Worm (Caenorhabditis elegans) whole organism, midembryonic: ENCODE results near the gene pph-4.2.
"Not testable (repeated sequence)": the region's sequence is repeated elsewhere in the genome, so short reads cannot be mapped to it uniquely, and the experiment has no call there.

Source experiments
- T22C8.4 ChIP-seq: fragments of 200-800 bp; sonication (Bioruptor generic); IDR thresholded peaks from 2 replicates; pipeline ENCODE4 v1.3.6; 2022; ENCODE audit warnings: missing genetic modification characterization, missing compliant biosample characterization
- cog-1 ChIP-seq: sonication (generic microtip); optimal IDR thresholded peaks from 2 replicates; lab custom pipeline; 2016; ENCODE audit warnings: missing genetic modification characterization, missing compliant biosample characterization
- flt-1 ChIP-seq: fragments of 200-800 bp; sonication (Bioruptor generic); IDR thresholded peaks from 2 replicates; pipeline ENCODE4 v1.3.6; 2022; ENCODE audit warnings: missing genetic modification characterization, missing compliant biosample characterization
- klf-2 ChIP-seq: fragments of 200-800 bp; sonication (Bioruptor generic); conservative IDR thresholded peaks from 2 replicates; pipeline ENCODE4 v1.3.6; 2022; ENCODE audit warnings: missing genetic modification reagents, missing genetic modification characterization, missing compliant biosample characterization
- med-1 ChIP-seq: sonication (generic microtip); optimal IDR thresholded peaks from 2 replicates; lab custom pipeline; 2017; ENCODE audit warnings: missing genetic modification characterization, mild to moderate bottlenecking, missing compliant biosample characterization, antibody characterized with exemption, missing genetic modification reagents; ENCODE audit not compliant: insufficient read depth
- ref-1 ChIP-seq: fragments of 200-800 bp; sonication (Bioruptor generic); conservative IDR thresholded peaks from 2 replicates; pipeline ENCODE4 v1.3.6; 2022; ENCODE audit warnings: missing genetic modification reagents, missing genetic modification characterization, missing compliant biosample characterization
- tab-1 ChIP-seq: fragments of 200-800 bp; sonication (Bioruptor generic); IDR thresholded peaks from 2 replicates; pipeline ENCODE4 v1.3.6; 2022; ENCODE audit warnings: missing genetic modification characterization, missing compliant biosample characterization
- ztf-23 ChIP-seq: fragments of 200-800 bp; sonication (Bioruptor generic); IDR thresholded peaks from 2 replicates; pipeline ENCODE4 v1.3.6; 2022; ENCODE audit warnings: missing genetic modification reagents, missing genetic modification characterization, missing compliant biosample characterization
- ztf-29 ChIP-seq: fragments of 200-800 bp; sonication (Bioruptor generic); IDR thresholded peaks from 2 replicates; pipeline ENCODE4 v1.3.6; 2022; ENCODE audit warnings: missing genetic modification reagents, missing genetic modification characterization, missing compliant biosample characterization

Gene pph-4.2

DNA sequence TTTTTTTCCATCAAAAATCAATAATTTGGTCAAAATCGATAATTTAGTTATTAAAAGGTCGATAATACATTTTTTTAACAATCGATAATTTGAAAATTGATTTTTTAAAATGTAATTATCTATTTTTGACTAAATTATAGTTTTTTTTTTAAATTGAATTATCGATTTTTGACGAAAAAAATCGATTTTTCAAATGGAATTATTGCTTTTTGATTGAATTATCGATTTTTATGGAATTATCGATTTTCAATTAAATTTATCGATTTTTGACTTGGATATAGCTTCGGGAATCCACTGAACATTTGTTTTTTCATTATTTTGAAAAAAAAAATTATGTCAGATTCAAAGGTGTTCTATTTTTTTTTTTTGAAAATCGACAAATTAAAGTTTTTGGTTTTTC is 33.3 kb upstream of the pph-4.2 start:
- TF ChIP-seq T22C8.4 (GFP tag; lab: Robert Waterston, UW) (peak; percentile 70), med-1 (no peak), cog-1 (tag; lab: Kevin White, UChicago) (no peak)

ce11 chrIII:12399709-12400108 is 22.7 kb upstream of the pph-4.2 start:
- peak; percentile 86 for TF ChIP-seq flt-1 (GFP tag; lab: Robert Waterston, UW)
- TF ChIP-seq cog-1 (tag; lab: Kevin White, UChicago) = no peak
- TF ChIP-seq T22C8.4 (GFP tag; lab: Robert Waterston, UW) = peak; percentile 29; the same call in 1 of the 2 replicates
- TF ChIP-seq ref-1 (GFP tag; lab: Robert Waterston, UW) = 0 out of 2 replicates have a peak, but pooled peaks have one; percentile 50
- peak; percentile 84 for TF ChIP-seq tab-1 (GFP tag; lab: Robert Waterston, UW)
- peak; percentile 47; the same call in 1 of the 2 replicates for TF ChIP-seq ztf-23 (GFP tag; lab: Robert Waterston, UW)
- TF ChIP-seq ztf-29 (GFP tag; lab: Robert Waterston, UW) = peak; percentile 62
- TF ChIP-seq klf-2 (GFP tag; lab: Robert Waterston, UW) = peak; percentile 46; the same call in 1 of the 2 replicates
- no peak for TF ChIP-seq med-1

- no peak for TF ChIP-seq flt-1 (GFP tag; lab: Robert Waterston, UW)
- no peak for TF ChIP-seq med-1
- no peak for TF ChIP-seq ztf-29 (GFP tag; lab: Robert Waterston, UW)
- TF ChIP-seq ztf-23 (GFP tag; lab: Robert Waterston, UW) = no peak
- no peak for TF ChIP-seq T22C8.4 (GFP tag; lab: Robert Waterston, UW)
- no peak for TF ChIP-seq tab-1 (GFP tag; lab: Robert Waterston, UW)
- no peak for TF ChIP-seq klf-2 (GFP tag; lab: Robert Waterston, UW)
- TF ChIP-seq cog-1 (tag; lab: Kevin White, UChicago) = no peak
Measured at ce11 chrIII:12398468-12398867, 21.4 kb upstream of the pph-4.2 start.

DNA sequence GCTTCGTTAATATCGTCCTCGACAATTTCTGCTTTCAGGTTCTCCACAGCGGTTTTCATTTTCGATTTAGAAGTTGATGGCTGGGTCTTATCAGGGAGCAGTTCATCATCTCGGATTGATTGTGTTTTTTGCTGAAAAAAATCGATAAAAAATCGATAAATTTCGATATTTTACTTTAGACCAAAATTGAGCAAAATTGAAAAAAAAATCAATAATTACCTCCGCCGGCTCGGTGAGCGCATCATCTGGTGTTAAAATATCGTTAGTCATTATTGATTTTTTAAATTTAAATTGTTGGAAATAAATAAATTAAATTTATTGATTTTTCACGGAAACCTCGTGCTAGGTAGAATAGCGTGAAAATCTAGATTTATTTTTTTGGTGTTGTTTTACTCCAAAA is 18.0 kb upstream of the pph-4.2 start, which contains the start of gene Y49E10.10:
Gene Y49E10.10, plus strand, starts transcription at position 381 of the 400 bp plus-strand sequence.
- TF ChIP-seq T22C8.4 (GFP tag; lab: Robert Waterston, UW) (peak; percentile 84), ztf-29 (GFP tag; lab: Robert Waterston, UW) (no peak), med-1 (no peak)

DNA sequence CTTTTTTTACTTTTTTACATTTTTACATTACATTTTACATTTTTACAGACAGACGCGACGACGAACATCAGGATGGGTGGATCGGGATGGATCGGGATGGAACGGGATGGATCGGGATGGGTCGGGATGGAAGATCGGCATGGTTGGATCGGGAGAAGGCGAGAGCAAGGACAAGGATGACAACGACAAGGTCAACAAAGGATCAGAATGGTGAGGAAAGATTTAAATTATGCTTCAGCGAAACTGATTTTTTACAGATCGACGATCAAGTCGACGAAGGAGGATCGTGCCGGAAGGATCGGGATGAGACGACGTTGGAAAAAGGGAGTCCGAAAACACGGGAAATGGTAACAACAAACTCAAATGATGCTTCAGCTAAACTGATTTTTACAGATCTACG is 11.1 kb upstream of the pph-4.2 start:
- no peak for TF ChIP-seq cog-1 (tag; lab: Kevin White, UChicago)
- no peak for TF ChIP-seq ztf-23 (GFP tag; lab: Robert Waterston, UW)
- no peak for TF ChIP-seq flt-1 (GFP tag; lab: Robert Waterston, UW)
- TF ChIP-seq klf-2 (GFP tag; lab: Robert Waterston, UW) = no peak
- TF ChIP-seq T22C8.4 (GFP tag; lab: Robert Waterston, UW) = no peak
- no peak for TF ChIP-seq ref-1 (GFP tag; lab: Robert Waterston, UW)
- no peak for TF ChIP-seq med-1
- TF ChIP-seq ztf-29 (GFP tag; lab: Robert Waterston, UW) = no peak
- TF ChIP-seq tab-1 (GFP tag; lab: Robert Waterston, UW) = no peak

- TF ChIP-seq flt-1, ztf-23, ref-1 (GFP tag; lab: Robert Waterston, UW): not testable (repeated sequence)
Measured at ce11 chrIII:12386597-12386996, 9.5 kb upstream of the pph-4.2 start, which contains the start of gene Y49E10.30. Y49E10.30 (plus strand) TSS chrIII:12386897.

- TF ChIP-seq ztf-23 (GFP tag; lab: Robert Waterston, UW); cog-1 (tag; lab: Kevin White, UChicago); tab-1 (GFP tag; lab: Robert Waterston, UW): not testable (repeated sequence)
Measured at ce11 chrIII:12383709-12384108, 6.7 kb upstream of the pph-4.2 start, which contains the start of gene Y49E10.4. Y49E10.4 (minus strand) TSS chrIII:12383809.

DNA sequence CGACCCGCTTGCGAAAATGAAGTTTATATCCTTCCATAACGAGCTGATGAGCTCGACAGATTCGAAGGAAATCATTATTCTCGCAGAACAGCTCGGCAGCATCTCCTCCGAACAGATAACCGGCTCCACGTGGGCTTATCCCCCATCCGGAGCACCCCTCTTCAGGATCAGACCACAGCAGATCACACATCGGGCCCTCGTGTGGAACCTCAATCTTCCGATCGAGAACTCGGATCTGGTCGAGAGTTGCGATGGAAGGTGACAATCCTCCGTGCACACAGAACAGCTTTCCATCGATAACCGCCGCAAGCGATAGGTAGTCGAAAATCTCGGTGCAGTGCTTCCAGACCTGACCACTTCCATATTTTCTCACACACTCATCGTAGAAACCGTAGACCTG is 1.4 kb downstream of the pph-4.2 start:
- TF ChIP-seq T22C8.4 (GFP tag; lab: Robert Waterston, UW) (no peak), ztf-23 (GFP tag; lab: Robert Waterston, UW) (no peak), flt-1 (GFP tag; lab: Robert Waterston, UW) (no peak), med-1 (no peak), tab-1 (GFP tag; lab: Robert Waterston, UW) (no peak), klf-2 (GFP tag; lab: Robert Waterston, UW) (no peak), cog-1 (tag; lab: Kevin White, UChicago) (no peak), ztf-29 (GFP tag; lab: Robert Waterston, UW) (no peak), ref-1 (GFP tag; lab: Robert Waterston, UW) (no peak)

DNA sequence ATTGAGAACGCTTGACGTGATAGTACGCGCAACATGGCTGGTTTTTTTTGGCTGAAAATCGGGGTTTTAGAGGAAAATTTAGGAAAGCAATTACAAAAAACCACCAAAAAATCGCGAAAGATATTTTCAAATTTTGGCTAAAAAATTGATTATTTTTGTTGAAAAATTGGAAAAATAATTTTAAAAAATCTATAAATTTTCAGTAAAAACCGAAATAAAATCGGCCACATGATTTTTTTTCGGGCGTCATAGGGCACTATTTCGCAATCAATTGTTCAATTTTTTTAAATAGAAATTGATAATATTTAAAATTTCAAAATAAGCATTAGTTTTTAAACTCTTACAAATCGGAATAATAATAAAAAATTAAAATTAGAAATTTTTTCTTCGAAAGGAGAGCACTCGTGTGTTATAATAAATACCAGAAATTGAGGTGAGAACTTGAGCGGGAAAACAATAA is 3.2 kb downstream of the pph-4.2 start, which contains the start of gene glrx-5:
Gene glrx-5, minus strand, starts transcription at position 51 of the 460 bp plus-strand sequence.
- TF ChIP-seq ztf-29 (GFP tag; lab: Robert Waterston, UW) = no peak
- no peak for TF ChIP-seq cog-1 (tag; lab: Kevin White, UChicago)
- TF ChIP-seq flt-1 (GFP tag; lab: Robert Waterston, UW) = no peak
- TF ChIP-seq tab-1 (GFP tag; lab: Robert Waterston, UW) = no peak
- no peak for TF ChIP-seq ztf-23 (GFP tag; lab: Robert Waterston, UW)
- TF ChIP-seq med-1 = no peak

- TF ChIP-seq med-1 = no peak
- TF ChIP-seq ztf-23 (GFP tag; lab: Robert Waterston, UW) = no peak
- no peak for TF ChIP-seq cog-1 (tag; lab: Kevin White, UChicago)
- no peak for TF ChIP-seq T22C8.4 (GFP tag; lab: Robert Waterston, UW)
Measured at ce11 chrIII:12373306-12373705, 3.7 kb downstream of the pph-4.2 start.
